Fruit fly (Drosophila melanogaster): ENCODE data around the gene Sry-delta.

Sry-delta gene

dm6 chr3R:30040879-30041278, 2.3 kb upstream of the Sry-delta start:
- TF ChIP-seq Oaz (GFP tag; IDR thresholded peaks at IDR 0.05) (no peak), CG8089 (GFP tag; optimal IDR thresholded peaks at IDR 0.05) (no peak), lov (optimal IDR thresholded peaks at IDR 0.05) (no peak), lov (GFP tag; IDR thresholded peaks at IDR 0.05) (no peak), Chrac-16 (GFP tag; optimal IDR thresholded peaks at IDR 0.05) (no peak), Xrp1 (GFP tag; IDR thresholded peaks at IDR 0.05) (no peak), dmrt11E (tag; optimal IDR thresholded peaks at IDR 0.05) (no peak), CG7745 (tag; optimal IDR thresholded peaks at IDR 0.05) (no peak), salm (tag; optimal IDR thresholded peaks at IDR 0.05) (no peak), zen (tag; optimal IDR thresholded peaks at IDR 0.05) (peak; percentile 73), mirr (GFP tag; optimal IDR thresholded peaks at IDR 0.05) (no peak), cad (GFP tag; optimal IDR thresholded peaks at IDR 0.05) (peak; percentile 85), Max (GFP tag; optimal IDR thresholded peaks at IDR 0.05) (no peak), CG10209 (GFP tag; optimal IDR thresholded peaks at IDR 0.05) (no peak), CG9876 (GFP tag; optimal IDR thresholded peaks at IDR 0.05) (no peak), CG3838 (GFP tag; optimal IDR thresholded peaks at IDR 0.05) (no peak), inv (GFP tag; IDR thresholded peaks at IDR 0.05; ENCODE audit: partially characterized antibody) (no peak), Med (GFP tag) (peak; percentile 58)

DNA sequence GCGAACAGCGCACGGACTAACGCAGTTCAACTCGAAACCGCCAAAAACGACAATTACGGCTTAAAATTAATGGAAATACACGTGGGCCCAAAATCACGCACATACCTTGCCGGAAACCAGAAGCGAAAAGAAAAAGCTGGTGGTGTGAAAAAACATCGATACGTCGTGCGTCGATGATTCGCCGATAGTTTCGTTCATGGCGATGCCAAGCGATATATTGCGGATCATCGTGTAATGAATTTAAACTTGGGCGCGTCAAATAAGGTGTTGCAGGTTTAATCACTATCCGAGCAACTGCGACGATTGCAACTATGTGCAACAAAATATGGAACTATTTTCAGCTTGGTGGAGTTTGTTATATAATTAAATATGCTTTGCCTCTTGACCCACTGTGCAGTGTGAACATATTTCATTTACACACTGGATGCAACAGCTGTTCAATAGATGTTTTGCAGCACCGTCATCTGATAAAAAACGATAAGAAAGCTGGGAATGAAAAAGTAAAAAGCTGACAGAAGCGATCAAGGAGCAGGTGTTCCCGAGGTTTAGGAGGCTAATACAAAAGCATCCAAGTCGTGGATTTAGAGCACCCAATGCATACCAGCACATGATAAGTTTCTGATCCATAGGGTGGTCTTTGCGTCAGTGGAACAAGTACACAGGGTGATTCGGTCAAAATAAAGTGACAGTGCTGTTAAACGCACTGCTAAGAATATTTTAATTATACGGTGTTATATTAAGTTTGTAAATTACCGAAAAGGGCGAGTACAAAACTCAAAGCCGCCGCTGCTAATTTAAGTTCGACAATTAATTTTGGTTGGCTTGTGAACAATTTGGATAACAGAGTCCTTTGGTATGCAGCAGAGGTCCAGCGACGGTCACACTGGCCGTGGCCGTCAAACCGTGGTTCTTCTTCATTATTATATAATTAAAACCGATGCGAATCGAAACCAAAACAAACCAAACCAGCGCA, 3.2 kb downstream of the Sry-delta start, which contains the start of the genes RpL32 and CG7943:
Gene RpL32, minus strand, starts transcription at position 133 of the 973 bp plus-strand sequence.
Gene CG7943, plus strand, starts transcription at position 442 of the 973 bp plus-strand sequence.
- TF ChIP-seq Nf-YA (GFP tag; IDR thresholded peaks at IDR 0.05) (peak; percentile 86), CG17328 (GFP tag; IDR thresholded peaks at IDR 0.05) (peak; percentile 92), ato (GFP tag; IDR thresholded peaks at IDR 0.05; ENCODE audit: partially characterized antibody) (peak; percentile 100), CG11695 (GFP tag; IDR thresholded peaks at IDR 0.05) (peak; percentile 94), Dll (GFP tag; IDR thresholded peaks at IDR 0.05; ENCODE audit: partially characterized antibody) (peak; percentile 100), Gsc (GFP tag; IDR thresholded peaks at IDR 0.05) (peak; percentile 85), rib (GFP tag; IDR thresholded peaks at IDR 0.05) (peak; percentile 94), MESR4 (GFP tag; optimal IDR thresholded peaks at IDR 0.05) (peak; percentile 93), schlank (tag; optimal IDR thresholded peaks at IDR 0.05) (peak; percentile 93), Mad (GFP tag; optimal IDR thresholded peaks at IDR 0.05) (peak; percentile 89), Meics (GFP tag; optimal IDR thresholded peaks at IDR 0.05) (peak; percentile 97), abd-A (tag; optimal IDR thresholded peaks at IDR 0.05) (no peak), CHES-1-like (GFP tag; optimal IDR thresholded peaks at IDR 0.05) (peak; percentile 91), Jarid2 (GFP tag; optimal IDR thresholded peaks at IDR 0.05) (peak; percentile 85), CG8281 (tag; optimal IDR thresholded peaks at IDR 0.05) (peak; percentile 60), Sox100B (GFP tag; optimal IDR thresholded peaks at IDR 0.05) (peak; percentile 92), tx (GFP tag; optimal IDR thresholded peaks at IDR 0.05) (peak; percentile 83), Myb (GFP tag; optimal IDR thresholded peaks at IDR 0.05) (peak; percentile 84), ase (GFP tag; IDR thresholded peaks at IDR 0.05) (peak; percentile 94), stwl (tag; optimal IDR thresholded peaks at IDR 0.05) (peak; percentile 79), sna (GFP tag; IDR thresholded peaks at IDR 0.05; ENCODE audit: partially characterized antibody) (peak; percentile 100), Ptx1 (GFP tag; IDR thresholded peaks at IDR 0.05) (peak; percentile 95), Asciz (GFP tag; optimal IDR thresholded peaks at IDR 0.05) (peak; percentile 92), esg (GFP tag; conservative IDR thresholded peaks at IDR 0.05) (peak; percentile 95), ttk (GFP tag; IDR thresholded peaks at IDR 0.05) (peak; percentile 88), CG2199 (GFP tag; IDR thresholded peaks at IDR 0.05) (peak; percentile 79; the same call in 2 of the 3 replicates), CG12769 (tag; optimal IDR thresholded peaks at IDR 0.05) (peak; percentile 82), CG9727 (GFP tag; optimal IDR thresholded peaks at IDR 0.05) (peak; percentile 97), Ets97D (GFP tag; optimal IDR thresholded peaks at IDR 0.05) (peak; percentile 99), Dip2 (GFP tag; IDR thresholded peaks at IDR 0.05) (peak; percentile 69), btn (GFP tag; optimal IDR thresholded peaks at IDR 0.05) (peak; percentile 74)
